Fruit fly (Drosophila melanogaster) whole organism, pupa: ENCODE results near the gene alpha-Man-Ia.

Experiments used
- CG10348 ChIP-seq: fragments of 200-800 bp; sonication (Bioruptor generic); IDR thresholded peaks from 2 replicates; pipeline ENCODE4 v1.3.6; 2022; ENCODE audit warnings: missing biosample characterization, missing genetic modification characterization
- CG12605 ChIP-seq: fragments of 200-800 bp; sonication (Bioruptor generic); IDR thresholded peaks from 2 replicates; pipeline ENCODE4 v1.3.6; 2022; ENCODE audit warnings: missing biosample characterization, missing genetic modification characterization
- CG13204 ChIP-seq: fragments of 200-800 bp; sonication (Bioruptor generic); optimal IDR thresholded peaks from 2 replicates; lab custom pipeline; 2018; ENCODE audit warnings: missing biosample characterization, mild to moderate bottlenecking, missing genetic modification characterization, moderate library complexity
- CG14655 ChIP-seq: fragments of 200-800 bp; sonication (Bioruptor generic); optimal IDR thresholded peaks from 3 replicates; lab custom pipeline; 2017; ENCODE audit warnings: mild to moderate bottlenecking, missing biosample characterization, missing genetic modification reagents, missing genetic modification characterization
- CG15710 ChIP-seq: fragments of 200-800 bp; sonication (Bioruptor generic); optimal IDR thresholded peaks from 2 replicates; lab custom pipeline; 2018; ENCODE audit warnings: missing biosample characterization, mild to moderate bottlenecking, missing genetic modification characterization, moderate library complexity
- CG17806 ChIP-seq: fragments of 200-800 bp; sonication (Bioruptor generic); optimal IDR thresholded peaks from 2 replicates; lab custom pipeline; 2018; ENCODE audit warnings: missing biosample characterization, mild to moderate bottlenecking, missing genetic modification characterization, moderate library complexity
- CG32121 ChIP-seq: fragments of 200-800 bp; sonication (Bioruptor generic); IDR thresholded peaks from 2 replicates; pipeline ENCODE4 v1.3.6; 2022; ENCODE audit warnings: missing biosample characterization, missing genetic modification characterization
- CG34367 ChIP-seq: fragments of 200-800 bp; sonication (Bioruptor generic); optimal IDR thresholded peaks from 2 replicates; lab custom pipeline; 2018; ENCODE audit warnings: missing biosample characterization, mild to moderate bottlenecking, missing genetic modification characterization
- CG4496 ChIP-seq: fragments of 200-800 bp; sonication (Bioruptor generic); IDR thresholded peaks from 3 replicates; pipeline ENCODE4 v1.3.6; 2022; ENCODE audit warnings: missing biosample characterization, missing genetic modification characterization
- CG8159 ChIP-seq: fragments of 200-800 bp; sonication (Bioruptor generic); optimal IDR thresholded peaks from 3 replicates; lab custom pipeline; 2018; ENCODE audit warnings: missing biosample characterization, mild to moderate bottlenecking, missing genetic modification characterization, moderate library complexity
- CG8301 ChIP-seq: fragments of 200-800 bp; sonication (Bioruptor generic); optimal IDR thresholded peaks from 2 replicates; lab custom pipeline; 2018; ENCODE audit warnings: missing biosample characterization, mild to moderate bottlenecking, missing genetic modification characterization
- CG9948 ChIP-seq: fragments of 200-800 bp; sonication (Bioruptor generic); optimal IDR thresholded peaks from 2 replicates; lab custom pipeline; 2018; ENCODE audit warnings: missing biosample characterization, mild to moderate bottlenecking, missing genetic modification characterization, moderate library complexity
- D1 ChIP-seq: fragments of 200-800 bp; sonication (Bioruptor generic); optimal IDR thresholded peaks from 2 replicates; lab custom pipeline; 2018; ENCODE audit warnings: missing biosample characterization, mild to moderate bottlenecking, missing genetic modification characterization, moderate library complexity
- EcR ChIP-seq: fragments of 200-800 bp; sonication (Bioruptor generic); optimal IDR thresholded peaks from 3 replicates; lab custom pipeline; 2019; ENCODE audit warnings: missing biosample characterization, missing genetic modification characterization, mild to moderate bottlenecking, moderate library complexity, missing genetic modification reagents
- Ets98B ChIP-seq: fragments of 200-800 bp; sonication (Bioruptor generic); IDR thresholded peaks from 2 replicates; pipeline ENCODE4 v1.3.6; 2022; ENCODE audit warnings: missing biosample characterization, missing genetic modification characterization
- Pif1A ChIP-seq: fragments of 200-800 bp; sonication (Bioruptor generic); optimal IDR thresholded peaks from 3 replicates; lab custom pipeline; 2016; ENCODE audit warnings: missing biosample characterization, missing genetic modification characterization
- Pif1B ChIP-seq: fragments of 200-800 bp; sonication (Bioruptor generic); optimal IDR thresholded peaks from 3 replicates; lab custom pipeline; 2016; ENCODE audit warnings: missing biosample characterization, missing genetic modification characterization
- Snoo ChIP-seq: fragments of 200-800 bp; sonication (Bioruptor generic); optimal IDR thresholded peaks from 3 replicates; lab custom pipeline; 2017; ENCODE audit warnings: missing biosample characterization, mild to moderate bottlenecking, missing genetic modification characterization, inconsistent platforms
- fd96Ca ChIP-seq: fragments of 200-800 bp; sonication (Bioruptor generic); IDR thresholded peaks from 3 replicates; pipeline ENCODE4 v1.3.6; 2022; ENCODE audit warnings: missing biosample characterization, missing genetic modification characterization
- gl ChIP-seq: fragments of 200-800 bp; sonication (Bioruptor generic); optimal IDR thresholded peaks from 2 replicates; lab custom pipeline; 2018; ENCODE audit warnings: missing biosample characterization, mild to moderate bottlenecking, missing genetic modification characterization
- rn ChIP-seq: fragments of 200-800 bp; sonication (Bioruptor generic); IDR thresholded peaks from 2 replicates; pipeline ENCODE4 v1.3.6; 2022; ENCODE audit warnings: missing biosample characterization, missing genetic modification characterization

Gene alpha-Man-Ia

DNA sequence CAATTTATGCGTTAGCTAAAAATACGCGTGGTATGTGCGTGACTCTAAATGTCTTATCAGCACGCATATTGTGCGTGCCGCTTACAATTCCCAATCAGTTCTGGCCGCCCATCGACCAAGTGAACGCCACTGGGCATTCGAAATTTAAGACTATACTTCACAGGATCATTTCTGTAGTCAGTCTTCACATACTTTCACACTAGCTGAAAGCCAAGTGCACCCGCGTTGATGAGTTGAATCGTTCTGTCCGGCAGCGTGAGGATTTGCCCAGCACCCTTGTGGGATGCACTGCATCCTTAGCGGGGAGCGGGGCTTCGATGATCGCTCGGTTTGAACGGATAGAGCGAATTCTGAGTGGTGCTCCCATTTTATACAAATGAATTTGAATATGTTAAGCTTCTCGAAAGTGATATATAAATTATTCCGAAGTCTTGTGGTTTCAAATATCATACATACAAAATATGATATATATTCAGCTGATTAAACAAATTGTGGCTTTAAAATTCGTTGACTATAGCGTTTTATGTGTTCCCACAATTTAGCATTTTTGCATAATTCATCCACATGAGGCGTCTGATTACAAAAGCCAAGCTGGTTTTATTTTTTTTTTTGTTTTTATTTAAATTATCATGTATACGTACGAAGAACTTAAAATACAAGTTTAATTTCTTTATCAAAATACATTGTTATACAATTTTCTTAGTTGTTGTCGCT is 22.4 kb upstream of the alpha-Man-Ia start:
- TF ChIP-seq CG12605 (no peak), CG32121 (GFP tag; lab: Robert Waterston, UW) (0 out of 2 replicates have a peak, but pooled peaks have one; percentile 23)

DNA sequence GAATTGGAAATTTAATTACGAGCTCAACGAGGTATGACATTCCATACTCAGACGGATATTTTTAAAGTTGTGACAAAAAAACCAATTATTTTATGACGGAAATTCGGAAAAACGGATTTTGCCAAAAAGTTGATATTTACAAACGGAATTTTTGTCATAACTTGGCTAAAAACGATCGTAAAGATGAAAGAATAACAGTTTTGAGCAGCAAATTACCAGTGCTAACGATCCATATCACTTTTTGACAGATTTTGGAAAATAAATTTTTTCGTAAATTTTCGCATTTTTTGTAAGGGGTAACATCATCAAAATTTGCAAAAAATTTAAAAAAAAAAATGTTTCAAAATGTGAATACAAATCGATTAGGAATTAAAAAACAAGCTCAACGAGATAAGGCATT is 14.7 kb upstream of the alpha-Man-Ia start:
- TF ChIP-seq CG17806 (no peak), CG4496 (GFP tag; lab: Robert Waterston, UW) (no peak), Pif1B (GFP tag; lab: Kevin White, UChicago) (no peak), Snoo (tag; lab: Kevin White, UChicago) (no peak), EcR (GFP tag; lab: Kevin White, UChicago) (no peak)

dm6 chrX:10333352-10333751 is 7.6 kb upstream of the alpha-Man-Ia start, which contains the start of gene CG43740:
Gene CG43740 (plus strand): TSS chrX:10333652.
- TF ChIP-seq rn (GFP tag; lab: Robert Waterston, UW) (no peak), CG34367 (tag; lab: Kevin White, UChicago) (no peak), CG15710 (tag; lab: Kevin White, UChicago) (no peak), CG10348 (GFP tag; lab: Robert Waterston, UW) (no peak), CG4496 (GFP tag; lab: Robert Waterston, UW) (no peak), fd96Ca (GFP tag; lab: Robert Waterston, UW) (no peak), CG32121 (GFP tag; lab: Robert Waterston, UW) (no peak), Snoo (tag; lab: Kevin White, UChicago) (no peak), EcR (GFP tag; lab: Kevin White, UChicago) (no peak), Pif1B (GFP tag; lab: Kevin White, UChicago) (no peak), CG14655 (no peak), CG13204 (GFP tag; lab: Kevin White, UChicago) (no peak), D1 (tag; lab: Kevin White, UChicago) (no peak), gl (no peak)
- TF ChIP-seq, all 21 proteins: peak for 0

DNA sequence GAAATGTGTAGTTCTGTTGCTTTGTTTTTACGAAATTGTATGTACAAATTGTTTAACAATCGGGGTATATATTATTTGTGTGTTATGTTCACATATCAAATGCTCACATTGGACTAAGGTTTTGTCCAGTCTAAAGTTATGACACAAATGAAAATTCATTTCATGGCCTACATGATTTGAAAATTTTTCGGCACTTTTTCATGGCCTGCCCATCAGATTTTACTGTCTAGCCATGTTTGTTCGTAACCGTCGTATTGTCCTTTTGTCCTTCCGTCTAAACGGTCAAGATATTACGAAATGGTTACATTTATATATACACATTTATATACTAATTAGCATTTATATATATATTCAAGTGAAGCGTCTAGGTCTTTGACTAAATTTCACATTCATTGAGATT is 6.0 kb upstream of the alpha-Man-Ia start, which contains the start of gene CG15306:
TSS of gene CG15306 (minus strand) at position 101 of the 400 bp plus-strand sequence.
- TF ChIP-seq Pif1A (no peak), Ets98B (GFP tag; lab: Robert Waterston, UW) (no peak)

DNA sequence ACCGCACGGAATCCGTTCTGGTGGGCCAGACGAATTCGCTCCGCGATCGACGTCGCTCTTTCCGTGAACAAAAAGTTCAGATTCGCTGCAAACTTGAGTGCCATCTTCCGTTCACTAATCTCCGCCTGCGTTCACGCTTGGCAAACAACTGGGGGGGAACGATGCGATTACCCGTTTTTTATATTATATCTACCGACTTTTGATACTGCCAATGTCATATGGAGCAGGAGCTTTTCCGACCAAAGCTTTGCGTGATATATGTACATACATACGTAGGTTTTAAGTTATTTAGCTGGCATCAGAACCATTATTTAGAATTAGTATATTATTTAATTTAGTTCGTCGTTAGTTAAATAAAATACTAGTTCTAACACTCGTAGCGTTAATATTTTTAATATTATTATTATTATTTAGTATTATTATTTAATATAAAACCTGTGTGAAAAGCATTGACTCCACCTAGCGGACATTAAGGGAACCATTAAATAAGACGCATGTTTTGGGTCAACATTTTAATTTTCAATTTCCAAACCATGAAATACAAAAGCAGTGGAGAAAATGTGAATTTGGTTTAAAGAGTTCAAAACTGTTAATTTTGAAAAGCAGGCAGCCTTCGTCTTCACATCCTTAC is 4.0 kb upstream of the alpha-Man-Ia start, which contains the start of gene Gip:
TSS of gene Gip (minus strand) at position 214 of the 631 bp plus-strand sequence.
- TF ChIP-seq CG32121 (GFP tag; lab: Robert Waterston, UW) = peak; percentile 59
- no peak for TF ChIP-seq CG34367 (tag; lab: Kevin White, UChicago)
- peak; percentile 33 for TF ChIP-seq Snoo (tag; lab: Kevin White, UChicago)
- TF ChIP-seq CG8159 (tag; lab: Kevin White, UChicago) = no peak
- peak; percentile 61; the same call in 1 of the 2 replicates for TF ChIP-seq Ets98B (GFP tag; lab: Robert Waterston, UW)
- peak; percentile 69 for TF ChIP-seq CG4496 (GFP tag; lab: Robert Waterston, UW)
- no peak for TF ChIP-seq CG14655
- peak; percentile 31; the same call in 1 of the 3 replicates for TF ChIP-seq fd96Ca (GFP tag; lab: Robert Waterston, UW)
- TF ChIP-seq EcR (GFP tag; lab: Kevin White, UChicago) = peak; percentile 36
- TF ChIP-seq Pif1A = peak; percentile 24
- peak; percentile 50 for TF ChIP-seq Pif1B (GFP tag; lab: Kevin White, UChicago)
- no peak for TF ChIP-seq CG8301
- no peak for TF ChIP-seq CG13204 (GFP tag; lab: Kevin White, UChicago)
- TF ChIP-seq gl = no peak
- TF ChIP-seq CG9948 (tag; lab: Kevin White, UChicago) = no peak
- no peak for TF ChIP-seq rn (GFP tag; lab: Robert Waterston, UW)
- no peak for TF ChIP-seq CG10348 (GFP tag; lab: Robert Waterston, UW)
- no peak for TF ChIP-seq CG17806
- TF ChIP-seq CG12605 = 0 out of 2 replicates have a peak, but pooled peaks have one; percentile 33
- TF ChIP-seq CG15710 (tag; lab: Kevin White, UChicago) = no peak
- TF ChIP-seq D1 (tag; lab: Kevin White, UChicago) = no peak

DNA sequence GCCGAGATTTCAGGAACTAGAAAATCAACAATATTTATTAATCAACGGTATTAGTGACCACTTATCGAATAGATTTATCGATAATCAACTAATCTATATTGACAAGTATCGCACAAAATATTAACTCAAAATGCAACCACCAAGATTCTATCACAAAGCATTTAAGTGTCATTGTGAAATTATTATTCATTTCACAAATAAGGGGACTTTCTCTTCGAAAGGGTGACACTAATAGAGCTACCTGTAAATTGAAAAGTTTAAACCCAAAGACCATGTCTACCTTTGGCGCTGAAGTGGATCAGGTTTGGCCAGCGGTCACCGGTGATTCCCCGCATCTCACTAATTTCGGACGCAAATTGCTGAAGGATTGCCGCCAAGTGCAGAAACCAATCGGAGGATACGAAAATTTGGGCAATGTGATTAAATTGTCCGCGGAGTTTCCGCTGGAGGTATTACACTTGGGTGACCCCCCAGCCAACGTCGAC is 630 bp upstream of the alpha-Man-Ia start, which contains the start of gene CG2909:
TSS of gene CG2909 (plus strand) at position 119 of the 485 bp plus-strand sequence.
- TF ChIP-seq EcR (GFP tag; lab: Kevin White, UChicago) (no peak), CG13204 (GFP tag; lab: Kevin White, UChicago) (no peak), CG8159 (tag; lab: Kevin White, UChicago) (no peak), CG10348 (GFP tag; lab: Robert Waterston, UW) (no peak), CG32121 (GFP tag; lab: Robert Waterston, UW) (no peak), CG34367 (tag; lab: Kevin White, UChicago) (no peak), CG17806 (no peak), CG9948 (tag; lab: Kevin White, UChicago) (no peak), fd96Ca (GFP tag; lab: Robert Waterston, UW) (no peak), gl (no peak), Pif1B (GFP tag; lab: Kevin White, UChicago) (no peak), CG14655 (no peak), Pif1A (no peak)
- TF ChIP-seq, all 21 proteins: peak for 0
